Worm (Caenorhabditis elegans): ENCODE results near the gene nmur-3.
A peak's percentile ranks its signal among the peaks of the same experiment; 100 is the strongest.

The nmur-3 gene

ce11 chrX:4437555-4437954, 28.8 kb upstream of the nmur-3 start, which contains the start of gene cest-26:
Gene cest-26, minus strand, starts transcription at chrX:4437655.
- peak; percentile 15 for TF ChIP-seq nhr-28 (tag; optimal IDR thresholded peaks at IDR 0.05)
- TF ChIP-seq pqm-1 (tag; optimal IDR thresholded peaks at IDR 0.05) = peak; percentile 31
- no peak for TF ChIP-seq daf-16 (GFP tag; optimal IDR thresholded peaks at IDR 0.05)
- TF ChIP-seq daf-16 (tag; optimal IDR thresholded peaks at IDR 0.05) = peak; percentile 41
- TF ChIP-seq ztf-11 (tag; optimal IDR thresholded peaks at IDR 0.05) = no peak

DNA sequence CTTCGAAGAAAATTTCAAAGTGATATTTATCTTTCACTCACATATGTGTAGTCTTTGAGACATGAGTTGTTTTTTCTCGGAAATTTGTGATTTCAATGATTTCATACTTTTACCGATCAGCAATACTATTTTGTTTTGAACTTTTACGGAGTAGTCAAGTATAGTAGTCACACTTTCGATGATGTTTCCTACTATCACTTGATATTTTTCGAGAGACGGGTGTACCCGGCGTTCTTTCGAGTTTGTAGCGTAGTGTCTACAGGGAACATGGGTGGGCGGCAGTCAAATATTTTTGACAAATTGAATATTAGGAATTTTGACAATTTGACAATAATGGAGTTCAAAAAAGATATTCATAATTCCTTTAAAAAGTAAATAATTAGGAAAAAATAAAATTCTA, 27.5 kb upstream of the nmur-3 start:
- peak; percentile 2 for TF ChIP-seq hlh-30 (tag; optimal IDR thresholded peaks at IDR 0.05; ENCODE audit: insufficient read depth)
- no peak for TF ChIP-seq dmd-6 (GFP tag; IDR thresholded peaks at IDR 0.05)
- no peak for TF ChIP-seq lin-39 (tag; optimal IDR thresholded peaks at IDR 0.05)
- no peak for TF ChIP-seq ceh-82 (tag; optimal IDR thresholded peaks at IDR 0.05)
- no peak for TF ChIP-seq daf-16 (GFP tag; optimal IDR thresholded peaks at IDR 0.05)
- peak; percentile 28 for TF ChIP-seq daf-16 (tag; optimal IDR thresholded peaks at IDR 0.05)
- TF ChIP-seq attf-4 (tag; optimal IDR thresholded peaks at IDR 0.05) = no peak
- TF ChIP-seq lir-3 (tag; optimal IDR thresholded peaks at IDR 0.05) = no peak
- TF ChIP-seq php-3 (GFP tag; IDR thresholded peaks at IDR 0.05) = no peak
- peak; percentile 99 for TF ChIP-seq nhr-28 (tag; optimal IDR thresholded peaks at IDR 0.05)
- TF ChIP-seq lin-15B (tag; optimal IDR thresholded peaks at IDR 0.05) = no peak
- no peak for TF ChIP-seq ztf-7 (tag; optimal IDR thresholded peaks at IDR 0.05)
- TF ChIP-seq hlh-11 (tag; optimal IDR thresholded peaks at IDR 0.05) = peak; percentile 24
- TF ChIP-seq aha-1 (tag) = peak; percentile 50
- no peak for TF ChIP-seq pha-4 (GFP tag; IDR thresholded peaks at IDR 0.05)
- TF ChIP-seq pha-4 (tag; optimal IDR thresholded peaks at IDR 0.05) = no peak
- no peak for TF ChIP-seq ceh-44 (GFP tag; IDR thresholded peaks at IDR 0.05)
- TF ChIP-seq ZK337.2 (GFP tag; IDR thresholded peaks at IDR 0.05) = no peak

- TF ChIP-seq R02D3.7 (tag; optimal IDR thresholded peaks at IDR 0.05) = no peak
- TF ChIP-seq mxl-3 (GFP tag; optimal IDR thresholded peaks at IDR 0.05) = no peak
- no peak for TF ChIP-seq ZK546.5 (tag; optimal IDR thresholded peaks at IDR 0.05)
- TF ChIP-seq pha-4 (GFP tag; IDR thresholded peaks at IDR 0.05) = no peak
- TF ChIP-seq pha-4 (tag; optimal IDR thresholded peaks at IDR 0.05) = peak; percentile 61
- TF ChIP-seq daf-16 (GFP tag; optimal IDR thresholded peaks at IDR 0.05) = no peak
- peak; percentile 80 for TF ChIP-seq daf-16 (tag; optimal IDR thresholded peaks at IDR 0.05)
- no peak for TF ChIP-seq nhr-111 (GFP tag; optimal IDR thresholded peaks at IDR 0.05)
Measured at ce11 chrX:4439616-4440015, 26.7 kb upstream of the nmur-3 start.

ce11 chrX:4440641-4441040, 25.7 kb upstream of the nmur-3 start, which contains the start of gene F15A8.1:
Gene F15A8.1, plus strand, starts transcription at chrX:4440941.
- TF ChIP-seq aha-1 (tag) = no peak
- TF ChIP-seq rbr-2 (tag; optimal IDR thresholded peaks at IDR 0.05) = no peak
- no peak for TF ChIP-seq madf-9 (GFP tag; conservative IDR thresholded peaks at IDR 0.05)
- no peak for TF ChIP-seq T20F7.1 (GFP tag; optimal IDR thresholded peaks at IDR 0.05)
- no peak for TF ChIP-seq lin-39 (tag; optimal IDR thresholded peaks at IDR 0.05)
- TF ChIP-seq ama-1 (optimal IDR thresholded peaks at IDR 0.05) = no peak
- TF ChIP-seq dmd-6 (GFP tag; IDR thresholded peaks at IDR 0.05) = no peak
- TF ChIP-seq ceh-28 (tag; optimal IDR thresholded peaks at IDR 0.05) = no peak
- no peak for TF ChIP-seq lim-7 (GFP tag; IDR thresholded peaks at IDR 0.05)
- TF ChIP-seq unc-39 (tag; optimal IDR thresholded peaks at IDR 0.05) = no peak
- TF ChIP-seq php-3 (GFP tag; IDR thresholded peaks at IDR 0.05) = no peak
- TF ChIP-seq nhr-111 (GFP tag; optimal IDR thresholded peaks at IDR 0.05) = no peak
- no peak for TF ChIP-seq F37D6.2 (tag; optimal IDR thresholded peaks at IDR 0.05)
- no peak for TF ChIP-seq nhr-48 (tag; optimal IDR thresholded peaks at IDR 0.05)
- no peak for TF ChIP-seq set-16 (GFP tag; IDR thresholded peaks at IDR 0.05)

DNA sequence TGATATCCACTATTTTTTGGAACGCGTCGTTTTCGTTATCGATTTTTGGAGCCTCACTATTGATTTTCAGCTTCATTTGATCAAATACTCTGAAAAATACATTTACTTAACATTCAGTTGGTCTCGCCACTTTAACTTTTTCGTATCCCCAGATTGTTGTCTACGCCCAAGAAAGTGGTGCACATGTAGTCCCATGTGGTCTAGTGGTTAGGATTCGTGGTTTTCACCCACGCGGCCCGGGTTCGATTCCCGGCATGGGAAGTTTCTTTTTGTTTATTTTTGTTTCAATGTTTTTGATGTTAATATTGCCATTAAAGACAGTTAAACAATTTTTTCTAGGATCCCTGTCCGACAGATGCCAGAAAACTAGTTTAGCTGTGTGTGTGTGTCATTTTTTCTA, 22.2 kb upstream of the nmur-3 start:
- TF ChIP-seq gei-8 (GFP tag; optimal IDR thresholded peaks at IDR 0.05) = no peak
- peak in 1 of 2 experiments; percentile 63 for TF ChIP-seq mdl-1 (tag; optimal IDR thresholded peaks at IDR 0.05)
- TF ChIP-seq nhr-6 (tag; optimal IDR thresholded peaks at IDR 0.05) = no peak
- TF ChIP-seq daf-19 (GFP tag; conservative IDR thresholded peaks at IDR 0.05) = peak; percentile 52; the same call in 1 of the 2 replicates
- 0 out of 2 replicates have a peak, but pooled peaks have one; percentile 9 for TF ChIP-seq mxl-2 (GFP tag; conservative IDR thresholded peaks at IDR 0.05)
- TF ChIP-seq nhr-48 (tag; optimal IDR thresholded peaks at IDR 0.05) = peak; percentile 46
- no peak for TF ChIP-seq php-3 (GFP tag; IDR thresholded peaks at IDR 0.05)
- no peak for TF ChIP-seq skn-1 (tag; optimal IDR thresholded peaks at IDR 0.05)
- TF ChIP-seq ZK546.5 (tag; optimal IDR thresholded peaks at IDR 0.05) = no peak
- TF ChIP-seq ctbp-1 (GFP tag; IDR thresholded peaks at IDR 0.05) = peak; percentile 88
- TF ChIP-seq zip-2 (tag; optimal IDR thresholded peaks at IDR 0.05) = no peak
- TF ChIP-seq daf-16 (GFP tag; optimal IDR thresholded peaks at IDR 0.05) = peak; percentile 1 to 73
- TF ChIP-seq daf-16 (tag; optimal IDR thresholded peaks at IDR 0.05) = peak; percentile 73
- peak; percentile 28 for TF ChIP-seq nhr-25 (tag; optimal IDR thresholded peaks at IDR 0.05; ENCODE audit: borderline replicate concordance, insufficient read depth)
- TF ChIP-seq rbr-2 (tag; optimal IDR thresholded peaks at IDR 0.05) = peak; percentile 53
- TF ChIP-seq F49E8.2 (tag; optimal IDR thresholded peaks at IDR 0.05; ENCODE audit: borderline replicate concordance) = peak; percentile 6
- peak; percentile 67 for TF ChIP-seq hlh-30 (tag; optimal IDR thresholded peaks at IDR 0.05; ENCODE audit: insufficient read depth)
